Worm (Caenorhabditis elegans) whole organism, L1 larva: ENCODE data around the gene F56D2.3.

ENCODE experiments used
- aly-2 ChIP-seq: fragments of 150-350 bp; optimal IDR thresholded peaks from 2 replicates; lab custom pipeline; 2014; ENCODE audit warnings: missing biosample characterization, missing genetic modification characterization
- ama-1 ChIP-seq: fragments of 150-350 bp; optimal IDR thresholded peaks from 2 replicates; lab custom pipeline; 2014
- elt-3 ChIP-seq, 6 experiments: fragments of 150-350 bp in 1 of 6; sonication (generic microtip); optimal IDR thresholded peaks; 2 replicates each; lab custom pipeline; 2017 to 2018; ENCODE audit warnings: missing biosample characterization in 6 of 6, missing genetic modification characterization in 6 of 6, inconsistent platforms in 1 of 6
- lin-39 ChIP-seq: fragments of 150-350 bp; optimal IDR thresholded peaks from 2 replicates; lab custom pipeline; 2014; ENCODE audit warnings: missing biosample characterization, missing genetic modification reagents, missing genetic modification characterization
- nhr-12 ChIP-seq: sonication (generic microtip); optimal IDR thresholded peaks from 2 replicates; lab custom pipeline; 2017; ENCODE audit warnings: missing biosample characterization, missing genetic modification characterization
- nhr-90 ChIP-seq: sonication (generic microtip); optimal IDR thresholded peaks from 2 replicates; lab custom pipeline; 2016; ENCODE audit warnings: mild to moderate bottlenecking, missing genetic modification characterization, missing compliant biosample characterization; ENCODE audit not compliant: poor library complexity
- zag-1 ChIP-seq: fragments of 150-350 bp; optimal IDR thresholded peaks from 2 replicates; lab custom pipeline; 2014; ENCODE audit warnings: missing biosample characterization, missing genetic modification characterization

- TF ChIP-seq nhr-12 (tag; lab: Kevin White, UChicago) (no peak), lin-39 (tag; lab: Kevin White, UChicago) (no peak), aly-2 (tag; lab: Kevin White, UChicago) (no peak), zag-1 (no peak), ama-1 (no peak), nhr-90 (tag; lab: Kevin White, UChicago) (no peak), elt-3 (tag; optimal IDR thresholded peaks at IDR 0.05; lab: Kevin White, UChicago) (no peak)
Observed at ce11 chrIII:5623418-5623817, 38.7 kb downstream of the F56D2.3 start.
